Worm (Caenorhabditis elegans) whole organism, L4 larva: Measurements from ENCODE around the gene arid-1.

Experiments used
- F44E2.7 ChIP-seq: fragments of 200-800 bp; sonication (Bioruptor generic); IDR thresholded peaks from 2 replicates; pipeline ENCODE4 v2.1.2; 2022; ENCODE audit warnings: missing genetic modification characterization, missing compliant biosample characterization
- F49E8.2 ChIP-seq: sonication (generic microtip); optimal IDR thresholded peaks from 2 replicates; lab custom pipeline; 2016; ENCODE audit warnings: missing compliant biosample characterization, mild to moderate bottlenecking, missing genetic modification characterization, borderline replicate concordance
- R02D3.7 ChIP-seq: fragments of 150-350 bp; sonication (generic microtip); optimal IDR thresholded peaks from 3 replicates; lab custom pipeline; 2014; ENCODE audit warnings: missing biosample characterization, missing genetic modification characterization
- T26A8.4 ChIP-seq: fragments of 200-800 bp; sonication (Bioruptor generic); IDR thresholded peaks from 2 replicates; pipeline ENCODE4 v1.3.6; 2022; ENCODE audit warnings: missing genetic modification characterization, missing compliant biosample characterization
- Y48G9A.11 ChIP-seq: fragments of 200-800 bp; sonication (Bioruptor generic); IDR thresholded peaks from 2 replicates; pipeline ENCODE4 v1.3.6; 2022; ENCODE audit warnings: missing genetic modification reagents, missing genetic modification characterization, missing compliant biosample characterization
- ZK337.2 ChIP-seq: fragments of 200-800 bp; sonication (Bioruptor generic); IDR thresholded peaks from 2 replicates; pipeline ENCODE4 v1.3.6; 2022; ENCODE audit warnings: missing genetic modification reagents, missing genetic modification characterization, missing compliant biosample characterization
- ZK546.5 ChIP-seq, 2 experiments: sonication (generic microtip); optimal IDR thresholded peaks; 2 replicates each; lab custom pipeline; 2017; ENCODE audit warnings: missing biosample characterization in 2 of 2, missing genetic modification characterization in 2 of 2
- aly-2 ChIP-seq: sonication (generic microtip); optimal IDR thresholded peaks from 2 replicates; lab custom pipeline; 2018; ENCODE audit warnings: missing biosample characterization, missing genetic modification characterization
- ama-1 ChIP-seq: fragments of 150-350 bp; optimal IDR thresholded peaks from 2 replicates; lab custom pipeline; 2014; ENCODE audit warnings: inconsistent platforms, mixed read lengths
- attf-4 ChIP-seq: sonication (generic microtip); optimal IDR thresholded peaks from 3 replicates; lab custom pipeline; 2017; ENCODE audit warnings: missing biosample characterization, missing genetic modification characterization
- ceh-20 ChIP-seq: fragments of 200-800 bp; sonication (Bioruptor generic); IDR thresholded peaks from 2 replicates; pipeline ENCODE4 v1.3.6; 2022; ENCODE audit warnings: missing genetic modification reagents, missing genetic modification characterization, missing compliant biosample characterization
- ceh-28 ChIP-seq: fragments of 150-350 bp; optimal IDR thresholded peaks from 2 replicates; lab custom pipeline; 2014; ENCODE audit warnings: missing biosample characterization, missing genetic modification reagents, missing genetic modification characterization
- ceh-44 ChIP-seq: fragments of 200-800 bp; sonication (Bioruptor generic); IDR thresholded peaks from 2 replicates; pipeline ENCODE4 v1.3.6; 2022; ENCODE audit warnings: missing genetic modification reagents, missing genetic modification characterization, missing compliant biosample characterization
- ceh-82 ChIP-seq: sonication (generic microtip); optimal IDR thresholded peaks from 2 replicates; lab custom pipeline; 2017; ENCODE audit warnings: missing biosample characterization, missing genetic modification characterization
- daf-16 ChIP-seq, 3 experiments: sonication (generic microtip); optimal IDR thresholded peaks; 2 replicates each; lab custom pipeline; 2016 to 2017; ENCODE audit warnings: missing genetic modification characterization in 3 of 3, missing genetic modification reagents in 3 of 3, mild to moderate bottlenecking in 2 of 3, missing compliant biosample characterization in 2 of 3, missing biosample characterization in 1 of 3, moderate library complexity in 1 of 3
- daf-8 ChIP-seq: fragments of 200-800 bp; sonication (Bioruptor generic); IDR thresholded peaks from 2 replicates; pipeline ENCODE4 v1.3.6; 2022; ENCODE audit warnings: missing genetic modification characterization, missing compliant biosample characterization
- dmd-6 ChIP-seq: fragments of 200-800 bp; sonication (Bioruptor generic); IDR thresholded peaks from 2 replicates; pipeline ENCODE4 v1.3.6; 2022; ENCODE audit warnings: missing genetic modification reagents, missing genetic modification characterization, missing compliant biosample characterization
- dmd-8 ChIP-seq: fragments of 200-800 bp; sonication (Bioruptor generic); IDR thresholded peaks from 2 replicates; pipeline ENCODE4 v1.3.6; 2022; ENCODE audit warnings: missing genetic modification characterization, missing compliant biosample characterization
- dpl-1 ChIP-seq: fragments of 150-350 bp; optimal IDR thresholded peaks from 2 replicates; lab custom pipeline; 2014; ENCODE audit warnings: missing biosample characterization, missing genetic modification reagents, missing genetic modification characterization
- duxl-1 ChIP-seq: sonication (generic microtip); optimal IDR thresholded peaks from 2 replicates; lab custom pipeline; 2016; ENCODE audit warnings: mild to moderate bottlenecking, missing genetic modification characterization, moderate library complexity, missing compliant biosample characterization; ENCODE audit not compliant: poor library complexity
- dve-1 ChIP-seq: sonication (generic microtip); optimal IDR thresholded peaks from 2 replicates; lab custom pipeline; 2017; ENCODE audit warnings: antibody characterized with exemption, mild to moderate bottlenecking, missing genetic modification characterization, missing compliant biosample characterization; ENCODE audit not compliant: insufficient read depth
- gei-8 ChIP-seq: fragments of 200-800 bp; sonication (Bioruptor generic); optimal IDR thresholded peaks from 2 replicates; lab custom pipeline; 2018; ENCODE audit warnings: mild to moderate bottlenecking, missing genetic modification characterization, missing compliant biosample characterization
- hif-1 ChIP-seq, 2 experiments: sonication (generic microtip); optimal IDR thresholded peaks; 2 replicates each; lab custom pipeline; 2016 to 2017; ENCODE audit warnings: missing compliant biosample characterization in 2 of 2, missing genetic modification characterization in 2 of 2, missing genetic modification reagents in 2 of 2, missing genotype in 2 of 2, mild to moderate bottlenecking in 1 of 2
- hmg-1.1 ChIP-seq: fragments of 200-800 bp; sonication (Bioruptor generic); IDR thresholded peaks from 2 replicates; pipeline ENCODE4 v1.3.6; 2022; ENCODE audit warnings: missing genetic modification reagents, missing genetic modification characterization, missing compliant biosample characterization
- jun-1 ChIP-seq: fragments of 150-350 bp; optimal IDR thresholded peaks from 2 replicates; lab custom pipeline; 2014; ENCODE audit warnings: missing biosample characterization, missing genetic modification reagents, missing genetic modification characterization
- lin-13 ChIP-seq: fragments of 150-350 bp; optimal IDR thresholded peaks from 2 replicates; lab custom pipeline; 2014; ENCODE audit warnings: missing biosample characterization, missing genetic modification reagents, missing genetic modification characterization
- lin-15B ChIP-seq: fragments of 150-350 bp; sonication (generic microtip); optimal IDR thresholded peaks from 3 replicates; lab custom pipeline; 2014; ENCODE audit warnings: missing biosample characterization, missing genetic modification characterization
- lin-38 ChIP-seq: fragments of 200-800 bp; sonication (Bioruptor generic); IDR thresholded peaks from 2 replicates; pipeline ENCODE4 v1.3.6; 2022; ENCODE audit warnings: missing genetic modification reagents, missing genetic modification characterization, missing compliant biosample characterization
- lin-39 ChIP-seq: fragments of 150-350 bp; optimal IDR thresholded peaks from 2 replicates; lab custom pipeline; 2014; ENCODE audit warnings: missing biosample characterization, missing genetic modification reagents, missing genetic modification characterization
- lir-3 ChIP-seq: sonication (generic microtip); optimal IDR thresholded peaks from 2 replicates; lab custom pipeline; 2016; ENCODE audit warnings: mild to moderate bottlenecking, missing genetic modification characterization, missing compliant biosample characterization
- madf-9 ChIP-seq: fragments of 200-800 bp; sonication (Bioruptor generic); conservative IDR thresholded peaks from 2 replicates; pipeline ENCODE4 v1.3.6; 2022; ENCODE audit warnings: missing genetic modification reagents, missing genetic modification characterization, missing compliant biosample characterization
- mxl-2 ChIP-seq: fragments of 200-800 bp; sonication (Bioruptor generic); conservative IDR thresholded peaks from 2 replicates; pipeline ENCODE4 v1.3.6; 2022; ENCODE audit warnings: missing genetic modification reagents, missing genetic modification characterization, missing compliant biosample characterization
- nhr-10 ChIP-seq: fragments of 150-350 bp; optimal IDR thresholded peaks from 2 replicates; lab custom pipeline; 2014; ENCODE audit warnings: missing biosample characterization, missing genetic modification characterization
- nhr-111 ChIP-seq: fragments of 200-800 bp; sonication (Bioruptor generic); optimal IDR thresholded peaks from 2 replicates; lab custom pipeline; 2018; ENCODE audit warnings: mild to moderate bottlenecking, missing genetic modification characterization, missing compliant biosample characterization
- nhr-25 ChIP-seq: sonication (generic microtip); optimal IDR thresholded peaks from 2 replicates; lab custom pipeline; 2017; ENCODE audit warnings: missing genetic modification characterization, mild to moderate bottlenecking, missing compliant biosample characterization, antibody characterized with exemption, moderate library complexity, borderline replicate concordance; ENCODE audit not compliant: insufficient read depth
- nhr-42 ChIP-seq: fragments of 200-800 bp; sonication (Bioruptor generic); IDR thresholded peaks from 2 replicates; pipeline ENCODE4 v1.3.6; 2022; ENCODE audit warnings: missing genetic modification characterization, missing compliant biosample characterization
- nhr-6 ChIP-seq: fragments of 150-350 bp; optimal IDR thresholded peaks from 2 replicates; lab custom pipeline; 2014; ENCODE audit warnings: missing biosample characterization, missing genetic modification characterization
- php-3 ChIP-seq: fragments of 200-800 bp; sonication (Bioruptor generic); IDR thresholded peaks from 2 replicates; pipeline ENCODE4 v1.3.6; 2022; ENCODE audit warnings: missing genetic modification reagents, missing genetic modification characterization, missing compliant biosample characterization
- rbr-2 ChIP-seq: sonication (generic microtip); optimal IDR thresholded peaks from 2 replicates; lab custom pipeline; 2016; ENCODE audit warnings: missing genotype, missing genetic modification characterization, missing compliant biosample characterization
- saeg-2 ChIP-seq: fragments of 200-800 bp; sonication (Bioruptor generic); IDR thresholded peaks from 2 replicates; pipeline ENCODE4 v1.3.6; 2022; ENCODE audit warnings: missing genetic modification reagents, missing genetic modification characterization, missing compliant biosample characterization
- sdz-12 ChIP-seq: fragments of 200-800 bp; sonication (Bioruptor generic); optimal IDR thresholded peaks from 2 replicates; lab custom pipeline; 2018; ENCODE audit warnings: mild to moderate bottlenecking, missing genetic modification characterization, missing compliant biosample characterization
- set-16 ChIP-seq: fragments of 200-800 bp; sonication (Bioruptor generic); IDR thresholded peaks from 2 replicates; pipeline ENCODE4 v1.3.6; 2022; ENCODE audit warnings: missing genetic modification reagents, missing genetic modification characterization, missing compliant biosample characterization
- snpc-4 ChIP-seq: fragments of 150-350 bp; optimal IDR thresholded peaks from 2 replicates; lab custom pipeline; 2014; ENCODE audit warnings: missing biosample characterization, missing genetic modification characterization
- spr-1 ChIP-seq: sonication (generic microtip); optimal IDR thresholded peaks from 2 replicates; lab custom pipeline; 2016; ENCODE audit warnings: mild to moderate bottlenecking, missing genetic modification characterization, missing compliant biosample characterization
- spr-3 ChIP-seq: fragments of 200-800 bp; sonication (Bioruptor generic); optimal IDR thresholded peaks from 2 replicates; lab custom pipeline; 2018; ENCODE audit warnings: mild to moderate bottlenecking, missing genetic modification characterization, missing compliant biosample characterization
- tag-97 ChIP-seq: fragments of 200-800 bp; sonication (Bioruptor generic); IDR thresholded peaks from 2 replicates; pipeline ENCODE4 v1.3.6; 2022; ENCODE audit warnings: missing genetic modification characterization, missing compliant biosample characterization
- unc-130 ChIP-seq: sonication (generic microtip); optimal IDR thresholded peaks from 2 replicates; lab custom pipeline; 2016; ENCODE audit warnings: missing genetic modification reagents, missing genetic modification characterization, missing compliant biosample characterization
- vab-7 ChIP-seq: fragments of 200-800 bp; sonication (Bioruptor generic); IDR thresholded peaks from 2 replicates; pipeline ENCODE4 v1.3.6; 2022; ENCODE audit warnings: missing genetic modification reagents, missing genetic modification characterization, missing compliant biosample characterization
- zag-1 ChIP-seq: fragments of 150-350 bp; optimal IDR thresholded peaks from 2 replicates; lab custom pipeline; 2014; ENCODE audit warnings: missing biosample characterization, missing genetic modification characterization
- zfp-2 ChIP-seq: sonication (generic microtip); optimal IDR thresholded peaks from 2 replicates; lab custom pipeline; 2016; ENCODE audit warnings: mild to moderate bottlenecking, missing genetic modification characterization, missing compliant biosample characterization

arid-1 gene

ce11 chrV:156044-156869 is 29.7 kb upstream of the arid-1 start, which contains the start of gene ttb-1:
Gene ttb-1, plus strand, starts transcription at chrV:156819.
- TF ChIP-seq daf-8 (GFP tag; lab: Robert Waterston, UW) (no peak), rbr-2 (tag; lab: Kevin White, UChicago) (peak; percentile 4), hmg-1.1 (GFP tag; lab: Robert Waterston, UW) (0 out of 2 replicates have a peak, but pooled peaks have one; percentile 12), nhr-111 (GFP tag; lab: Kevin White, UChicago) (no peak), saeg-2 (GFP tag; lab: Robert Waterston, UW) (no peak), F44E2.7 (GFP tag; lab: Robert Waterston, UW) (no peak), dmd-8 (GFP tag; lab: Robert Waterston, UW) (no peak), zfp-2 (tag; lab: Kevin White, UChicago) (no peak), lin-13 (GFP tag; lab: Kevin White, UChicago) (no peak), lin-15B (tag; lab: Kevin White, UChicago) (no peak), attf-4 (tag; lab: Kevin White, UChicago) (no peak), nhr-6 (tag; lab: Kevin White, UChicago) (no peak), hif-1 (tag; optimal IDR thresholded peaks at IDR 0.05; lab: Kevin White, UChicago) (no peak), T26A8.4 (GFP tag; lab: Robert Waterston, UW) (no peak), duxl-1 (tag; lab: Kevin White, UChicago) (no peak), mxl-2 (GFP tag; lab: Robert Waterston, UW) (no peak), F49E8.2 (tag; lab: Kevin White, UChicago) (no peak), dve-1 (tag; lab: Kevin White, UChicago) (no peak), ZK337.2 (GFP tag; lab: Robert Waterston, UW) (no peak), dmd-6 (GFP tag; lab: Robert Waterston, UW) (no peak), tag-97 (no peak), jun-1 (no peak), spr-3 (GFP tag; lab: Kevin White, UChicago) (no peak), madf-9 (0 out of 2 replicates have a peak, but pooled peaks have one; percentile 7), snpc-4 (tag; lab: Kevin White, UChicago) (no peak), ceh-20 (GFP tag; lab: Robert Waterston, UW) (no peak), dpl-1 (GFP tag; lab: Kevin White, UChicago) (peak; percentile 91), sdz-12 (GFP tag; lab: Kevin White, UChicago) (no peak), Y48G9A.11 (GFP tag; lab: Robert Waterston, UW) (no peak), ZK546.5 (tag; optimal IDR thresholded peaks at IDR 0.05; lab: Kevin White, UChicago) (no peak), spr-1 (tag; lab: Kevin White, UChicago) (no peak), lir-3 (tag; lab: Kevin White, UChicago) (no peak), daf-16 (GFP tag; optimal IDR thresholded peaks at IDR 0.05; lab: Kevin White, UChicago) (no peak), daf-16 (tag; optimal IDR thresholded peaks at IDR 0.05; lab: Kevin White, UChicago) (peak; percentile 2), lin-38 (GFP tag; lab: Robert Waterston, UW) (no peak), ama-1 (no peak), nhr-25 (tag; lab: Kevin White, UChicago) (no peak), ceh-28 (tag; lab: Kevin White, UChicago) (no peak), nhr-42 (GFP tag; lab: Robert Waterston, UW) (no peak), vab-7 (GFP tag; lab: Robert Waterston, UW) (no peak), set-16 (GFP tag; lab: Robert Waterston, UW) (no peak), ceh-44 (no peak), zag-1 (tag; lab: Kevin White, UChicago) (no peak), lin-39 (tag; lab: Kevin White, UChicago) (no peak), aly-2 (tag; lab: Kevin White, UChicago) (no peak), gei-8 (GFP tag; lab: Kevin White, UChicago) (no peak), R02D3.7 (tag; lab: Kevin White, UChicago) (no peak), php-3 (no peak), unc-130 (peak; percentile 27), ceh-82 (tag; lab: Kevin White, UChicago) (no peak), nhr-10 (tag; lab: Kevin White, UChicago) (no peak)
